Worm (Caenorhabditis elegans) whole organism, midembryonic: ENCODE data around the gene F38C2.4.

Experiments used
- T22C8.4 ChIP-seq: fragments of 200-800 bp; sonication (Bioruptor generic); IDR thresholded peaks from 2 replicates; pipeline ENCODE4 v1.3.6; 2022; ENCODE audit warnings: missing genetic modification characterization, missing compliant biosample characterization
- cog-1 ChIP-seq: sonication (generic microtip); optimal IDR thresholded peaks from 2 replicates; lab custom pipeline; 2016; ENCODE audit warnings: missing genetic modification characterization, missing compliant biosample characterization
- flt-1 ChIP-seq: fragments of 200-800 bp; sonication (Bioruptor generic); IDR thresholded peaks from 2 replicates; pipeline ENCODE4 v1.3.6; 2022; ENCODE audit warnings: missing genetic modification characterization, missing compliant biosample characterization
- klf-2 ChIP-seq: fragments of 200-800 bp; sonication (Bioruptor generic); conservative IDR thresholded peaks from 2 replicates; pipeline ENCODE4 v1.3.6; 2022; ENCODE audit warnings: missing genetic modification reagents, missing genetic modification characterization, missing compliant biosample characterization
- med-1 ChIP-seq: sonication (generic microtip); optimal IDR thresholded peaks from 2 replicates; lab custom pipeline; 2017; ENCODE audit warnings: missing genetic modification characterization, mild to moderate bottlenecking, missing compliant biosample characterization, antibody characterized with exemption, missing genetic modification reagents; ENCODE audit not compliant: insufficient read depth
- ref-1 ChIP-seq: fragments of 200-800 bp; sonication (Bioruptor generic); conservative IDR thresholded peaks from 2 replicates; pipeline ENCODE4 v1.3.6; 2022; ENCODE audit warnings: missing genetic modification reagents, missing genetic modification characterization, missing compliant biosample characterization
- tab-1 ChIP-seq: fragments of 200-800 bp; sonication (Bioruptor generic); IDR thresholded peaks from 2 replicates; pipeline ENCODE4 v1.3.6; 2022; ENCODE audit warnings: missing genetic modification characterization, missing compliant biosample characterization
- ztf-23 ChIP-seq: fragments of 200-800 bp; sonication (Bioruptor generic); IDR thresholded peaks from 2 replicates; pipeline ENCODE4 v1.3.6; 2022; ENCODE audit warnings: missing genetic modification reagents, missing genetic modification characterization, missing compliant biosample characterization
- ztf-29 ChIP-seq: fragments of 200-800 bp; sonication (Bioruptor generic); IDR thresholded peaks from 2 replicates; pipeline ENCODE4 v1.3.6; 2022; ENCODE audit warnings: missing genetic modification reagents, missing genetic modification characterization, missing compliant biosample characterization

Gene F38C2.4

DNA sequence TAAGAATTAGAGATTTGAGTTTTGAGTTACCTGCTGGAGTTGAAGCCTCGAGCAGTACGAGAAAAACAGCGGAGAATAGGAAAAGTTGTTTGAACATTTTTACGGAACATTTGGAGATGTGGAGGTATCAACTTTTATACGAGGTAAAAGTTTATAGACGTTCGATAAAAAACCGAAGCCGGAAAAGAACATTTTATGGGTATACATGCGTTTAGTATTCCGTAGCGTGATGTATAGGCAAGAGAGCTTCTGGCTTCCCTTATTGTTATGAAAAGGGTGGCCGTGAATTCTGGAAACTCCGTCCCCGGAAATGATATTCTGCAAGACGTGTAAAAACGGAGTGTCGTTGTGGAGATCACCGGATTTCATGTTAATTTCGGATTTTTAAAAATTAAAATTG is 49.4 kb downstream of the F38C2.4 start, which contains the start of gene K03D3.5:
Gene K03D3.5, minus strand, starts transcription at position 101 of the 400 bp plus-strand sequence.
- no peak for TF ChIP-seq T22C8.4
- TF ChIP-seq med-1 (GFP tag; lab: Kevin White, UChicago): no peak
- no peak for TF ChIP-seq tab-1
- TF ChIP-seq ztf-29 (GFP tag; lab: Robert Waterston, UW): no peak
- no peak for TF ChIP-seq ref-1 (GFP tag; lab: Robert Waterston, UW)
- TF ChIP-seq ztf-23 (GFP tag; lab: Robert Waterston, UW): no peak
- no peak for TF ChIP-seq flt-1 (GFP tag; lab: Robert Waterston, UW)
- TF ChIP-seq cog-1 (tag; lab: Kevin White, UChicago): no peak
- no peak for TF ChIP-seq klf-2

DNA sequence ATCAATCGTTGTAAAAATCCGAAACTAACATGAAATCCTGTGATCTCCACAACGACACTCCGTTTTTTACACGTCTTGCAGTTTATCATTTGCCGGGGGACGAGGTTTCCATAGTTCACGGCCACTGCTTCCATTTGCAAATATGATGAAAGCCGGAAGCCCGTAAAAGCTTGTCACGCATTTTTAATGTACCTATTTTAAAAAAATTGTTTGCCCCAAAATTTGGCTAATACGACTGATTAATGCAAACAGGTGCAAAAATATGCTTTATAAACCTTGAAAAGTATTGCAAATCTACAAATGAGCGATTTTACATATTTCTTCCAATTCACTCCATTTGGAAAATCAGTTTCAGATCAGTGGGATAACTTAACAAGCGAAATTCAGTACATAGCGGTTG is 49.8 kb downstream of the F38C2.4 start, which contains the start of gene srz-61:
Gene srz-61, plus strand, starts transcription at position 301 of the 400 bp plus-strand sequence.
- TF ChIP-seq ztf-23 (GFP tag; lab: Robert Waterston, UW): no peak
- TF ChIP-seq flt-1 (GFP tag; lab: Robert Waterston, UW): no peak
